Fruit fly (Drosophila melanogaster): ENCODE results near the gene Gr36b.

Gene Gr36b

dm6 chr2L:17178472-17178871 lies at the start of gene Gr36b:
Gr36b (plus strand) TSS chr2L:17178772.
- TF ChIP-seq Dll (optimal IDR thresholded peaks at IDR 0.05) (no peak), EcR (GFP tag; optimal IDR thresholded peaks at IDR 0.05) (no peak), pan (optimal IDR thresholded peaks at IDR 0.05) (no peak), CG8478 (optimal IDR thresholded peaks at IDR 0.05) (no peak), usp (GFP tag; optimal IDR thresholded peaks at IDR 0.05) (no peak), psq (optimal IDR thresholded peaks at IDR 0.05) (no peak)

dm6 chr2L:17130795-17131194 lies 47.8 kb upstream of the Gr36b start, which contains the start of the genes CG34106 and beat-IIIa:
CG34106 (plus strand) TSS chr2L:17131024.
beat-IIIa (plus strand) TSS chr2L:17131024.
- TF ChIP-seq pan (optimal IDR thresholded peaks at IDR 0.05) (no peak), CG8478 (optimal IDR thresholded peaks at IDR 0.05) (no peak), usp (GFP tag; optimal IDR thresholded peaks at IDR 0.05) (no peak), EcR (GFP tag; optimal IDR thresholded peaks at IDR 0.05) (no peak), psq (optimal IDR thresholded peaks at IDR 0.05) (no peak), Dll (optimal IDR thresholded peaks at IDR 0.05) (no peak)

- TF ChIP-seq pan (optimal IDR thresholded peaks at IDR 0.05) (no peak), psq (optimal IDR thresholded peaks at IDR 0.05) (no peak), usp (GFP tag; optimal IDR thresholded peaks at IDR 0.05) (no peak), Dll (optimal IDR thresholded peaks at IDR 0.05) (no peak), CG8478 (optimal IDR thresholded peaks at IDR 0.05) (no peak), EcR (GFP tag; optimal IDR thresholded peaks at IDR 0.05) (no peak)
Observed at dm6 chr2L:17159641-17160040, 18.9 kb upstream of the Gr36b start.

- TF ChIP-seq usp (GFP tag; optimal IDR thresholded peaks at IDR 0.05) (no peak), CG8478 (optimal IDR thresholded peaks at IDR 0.05) (no peak), psq (optimal IDR thresholded peaks at IDR 0.05) (no peak), pan (optimal IDR thresholded peaks at IDR 0.05) (no peak), Dll (optimal IDR thresholded peaks at IDR 0.05) (no peak), EcR (GFP tag; optimal IDR thresholded peaks at IDR 0.05) (no peak)
Observed at dm6 chr2L:17163344-17163743, 15.2 kb upstream of the Gr36b start.

dm6 chr2L:17173181-17173580 lies 5.4 kb upstream of the Gr36b start, which contains the start of gene CG34169:
CG34169 (plus strand) TSS chr2L:17173481.
- no peak for TF ChIP-seq psq (optimal IDR thresholded peaks at IDR 0.05)
- no peak for TF ChIP-seq usp (GFP tag; optimal IDR thresholded peaks at IDR 0.05)
- TF ChIP-seq CG8478 (optimal IDR thresholded peaks at IDR 0.05) = no peak
- TF ChIP-seq Dll (optimal IDR thresholded peaks at IDR 0.05) = no peak
- TF ChIP-seq EcR (GFP tag; optimal IDR thresholded peaks at IDR 0.05) = no peak
- no peak for TF ChIP-seq pan (optimal IDR thresholded peaks at IDR 0.05)

- TF ChIP-seq psq (optimal IDR thresholded peaks at IDR 0.05) = no peak
- TF ChIP-seq EcR (GFP tag; optimal IDR thresholded peaks at IDR 0.05) = no peak
- TF ChIP-seq CG8478 (optimal IDR thresholded peaks at IDR 0.05) = no peak
- TF ChIP-seq pan (optimal IDR thresholded peaks at IDR 0.05) = no peak
- no peak for TF ChIP-seq Dll (optimal IDR thresholded peaks at IDR 0.05)
- no peak for TF ChIP-seq usp (GFP tag; optimal IDR thresholded peaks at IDR 0.05)
Observed at dm6 chr2L:17176318-17176717, 2.3 kb upstream of the Gr36b start, which contains the start of gene Gr36a. Gr36a (plus strand) TSS chr2L:17176618.

dm6 chr2L:17180038-17180437 lies 1.5 kb downstream of the Gr36b start, which contains the start of gene Gr36c:
Gr36c (plus strand) TSS chr2L:17180338.
- TF ChIP-seq usp (GFP tag; optimal IDR thresholded peaks at IDR 0.05) = no peak
- no peak for TF ChIP-seq pan (optimal IDR thresholded peaks at IDR 0.05)
- TF ChIP-seq CG8478 (optimal IDR thresholded peaks at IDR 0.05) = no peak
- no peak for TF ChIP-seq Dll (optimal IDR thresholded peaks at IDR 0.05)
- no peak for TF ChIP-seq psq (optimal IDR thresholded peaks at IDR 0.05)
- no peak for TF ChIP-seq EcR (GFP tag; optimal IDR thresholded peaks at IDR 0.05)

- no peak for TF ChIP-seq pan (optimal IDR thresholded peaks at IDR 0.05)
- no peak for TF ChIP-seq usp (GFP tag; optimal IDR thresholded peaks at IDR 0.05)
- no peak for TF ChIP-seq CG8478 (optimal IDR thresholded peaks at IDR 0.05)
- TF ChIP-seq psq (optimal IDR thresholded peaks at IDR 0.05) = no peak
- no peak for TF ChIP-seq Dll (optimal IDR thresholded peaks at IDR 0.05)
- TF ChIP-seq EcR (GFP tag; optimal IDR thresholded peaks at IDR 0.05) = no peak
Observed at dm6 chr2L:17181638-17182037, 3.1 kb downstream of the Gr36b start, which contains the start of gene Grl36a. Grl36a (plus strand) TSS chr2L:17181938.

- no peak for TF ChIP-seq pan (optimal IDR thresholded peaks at IDR 0.05)
- no peak for TF ChIP-seq EcR (GFP tag; optimal IDR thresholded peaks at IDR 0.05)
- no peak for TF ChIP-seq usp (GFP tag; optimal IDR thresholded peaks at IDR 0.05)
Observed at dm6 chr2L:17195197-17195596, 16.6 kb downstream of the Gr36b start.

- TF ChIP-seq EcR (GFP tag; optimal IDR thresholded peaks at IDR 0.05) = no peak
- no peak for TF ChIP-seq Dll (optimal IDR thresholded peaks at IDR 0.05)
- no peak for TF ChIP-seq CG8478 (optimal IDR thresholded peaks at IDR 0.05)
- no peak for TF ChIP-seq usp (GFP tag; optimal IDR thresholded peaks at IDR 0.05)
Observed at dm6 chr2L:17201777-17202176, 23.2 kb downstream of the Gr36b start.

- TF ChIP-seq usp (GFP tag; optimal IDR thresholded peaks at IDR 0.05) = no peak
- no peak for TF ChIP-seq pan (optimal IDR thresholded peaks at IDR 0.05)
- no peak for TF ChIP-seq psq (optimal IDR thresholded peaks at IDR 0.05)
Observed at dm6 chr2L:17203833-17204232, 25.3 kb downstream of the Gr36b start.

dm6 chr2L:17207072-17207471 lies 28.5 kb downstream of the Gr36b start:
- TF ChIP-seq usp (GFP tag; optimal IDR thresholded peaks at IDR 0.05) (no peak), pan (optimal IDR thresholded peaks at IDR 0.05) (no peak), EcR (GFP tag; optimal IDR thresholded peaks at IDR 0.05) (no peak), Dll (optimal IDR thresholded peaks at IDR 0.05) (no peak)

dm6 chr2L:17216847-17217246 lies 38.3 kb downstream of the Gr36b start:
- TF ChIP-seq pan (optimal IDR thresholded peaks at IDR 0.05) (no peak), Dll (optimal IDR thresholded peaks at IDR 0.05) (no peak), EcR (GFP tag; optimal IDR thresholded peaks at IDR 0.05) (no peak), CG8478 (optimal IDR thresholded peaks at IDR 0.05) (no peak)

Measured in whole organism.